Worm (Caenorhabditis elegans): ENCODE results near the gene fipr-2.

fipr-2 gene

ce11 chrV:12354193-12354830, 10.8 kb upstream of the fipr-2 start:
- TF ChIP-seq sox-4 (tag; optimal IDR thresholded peaks at IDR 0.05) (no peak), rnt-1 (tag; optimal IDR thresholded peaks at IDR 0.05) (peak; percentile 20), ama-1 (optimal IDR thresholded peaks at IDR 0.05) (peak; percentile 91)

DNA sequence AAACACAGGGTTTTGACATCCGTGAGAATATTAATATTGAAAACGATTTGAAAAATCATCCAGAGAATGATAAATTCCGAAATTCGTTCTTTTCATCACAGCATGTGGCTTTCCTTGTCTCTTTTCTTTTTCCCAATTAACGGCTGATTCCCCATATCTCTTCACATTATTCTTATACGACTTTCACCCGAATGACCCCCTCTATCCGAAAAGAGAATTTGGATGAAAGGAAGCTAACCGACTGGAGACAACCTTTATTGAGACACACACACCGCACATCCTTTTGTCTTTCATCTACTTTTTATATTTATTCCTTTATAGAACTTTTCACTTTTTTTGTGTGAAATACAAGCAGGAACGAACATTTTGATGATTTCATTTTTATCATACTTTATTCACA, 7.5 kb upstream of the fipr-2 start:
- TF ChIP-seq eyg-1 (tag; optimal IDR thresholded peaks at IDR 0.05) (no peak), ceh-30 (tag; optimal IDR thresholded peaks at IDR 0.05) (no peak), tbx-2 (tag; optimal IDR thresholded peaks at IDR 0.05) (no peak), ceh-19 (GFP tag; optimal IDR thresholded peaks at IDR 0.05) (no peak), pha-4 (tag; optimal IDR thresholded peaks at IDR 0.05) (no peak), hlh-30 (tag; optimal IDR thresholded peaks at IDR 0.05; ENCODE audit: insufficient read depth) (no peak), lin-11 (tag; optimal IDR thresholded peaks at IDR 0.05) (no peak), pax-1 (tag; optimal IDR thresholded peaks at IDR 0.05) (no peak), syd-9 (tag; optimal IDR thresholded peaks at IDR 0.05) (no peak), hlh-8 (tag; optimal IDR thresholded peaks at IDR 0.05) (no peak), fkh-10 (GFP tag; optimal IDR thresholded peaks at IDR 0.05) (no peak), ceh-31 (tag; optimal IDR thresholded peaks at IDR 0.05) (no peak), ceh-24 (tag; optimal IDR thresholded peaks at IDR 0.05) (no peak), ceh-14 (tag; optimal IDR thresholded peaks at IDR 0.05) (no peak), unc-86 (tag; optimal IDR thresholded peaks at IDR 0.05) (no peak), ahr-1 (tag; optimal IDR thresholded peaks at IDR 0.05) (no peak), pat-9 (tag; optimal IDR thresholded peaks at IDR 0.05) (no peak), sox-4 (tag; optimal IDR thresholded peaks at IDR 0.05) (no peak), ztf-16 (tag; optimal IDR thresholded peaks at IDR 0.05) (no peak), ceh-6 (GFP tag; optimal IDR thresholded peaks at IDR 0.05) (no peak)

DNA sequence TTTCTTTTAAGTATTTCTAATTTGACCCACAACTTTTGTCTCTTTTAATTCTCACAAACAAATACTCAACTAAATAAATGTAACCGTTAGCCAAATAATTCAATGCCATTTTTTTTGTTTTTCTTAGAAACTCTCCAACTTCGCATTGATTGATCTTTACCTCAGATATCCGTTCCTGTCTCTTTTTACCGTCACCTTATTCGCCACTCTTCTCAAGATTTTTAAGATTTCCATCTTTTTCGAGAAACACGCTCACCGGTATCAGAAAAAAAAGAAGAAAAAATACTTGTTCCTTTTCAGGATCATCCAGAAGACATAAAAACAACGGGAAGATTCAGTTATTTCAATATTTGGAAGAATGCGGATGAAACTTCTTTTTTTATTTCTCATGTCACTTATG, 6.8 kb upstream of the fipr-2 start, which contains the start of gene F23H12.5:
Gene F23H12.5 (plus strand): TSS at position 301 of the 400 bp plus-strand sequence.
- no peak for TF ChIP-seq nhr-232 (tag; optimal IDR thresholded peaks at IDR 0.05)

DNA sequence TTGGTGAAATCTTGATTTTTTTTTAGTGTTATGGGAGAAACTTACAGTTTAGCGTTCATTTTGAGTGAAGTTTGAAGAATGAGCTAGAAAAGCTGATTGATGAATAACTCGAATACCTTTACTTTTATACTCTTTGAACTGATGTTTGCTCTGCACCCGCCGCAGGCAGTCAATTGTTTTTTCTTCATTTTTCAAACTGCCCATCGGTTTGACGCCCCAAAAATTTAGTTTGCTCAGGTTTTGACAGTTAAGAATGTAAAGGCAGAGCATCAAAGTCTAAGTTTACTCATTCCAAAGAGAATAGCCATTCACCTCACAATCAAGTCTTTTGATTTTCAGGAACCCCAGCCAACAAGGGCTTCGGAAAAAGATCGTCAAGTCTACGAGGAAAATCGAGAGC, 3.5 kb upstream of the fipr-2 start, which contains the start of gene fipr-1:
Gene fipr-1 (minus strand): TSS at position 101 of the 400 bp plus-strand sequence.
- TF ChIP-seq fkh-6 (tag; optimal IDR thresholded peaks at IDR 0.05) (no peak), nhr-232 (tag; optimal IDR thresholded peaks at IDR 0.05) (no peak), fkh-10 (GFP tag; optimal IDR thresholded peaks at IDR 0.05) (no peak), pha-4 (tag; optimal IDR thresholded peaks at IDR 0.05) (no peak), npax-4 (tag; optimal IDR thresholded peaks at IDR 0.05) (no peak), unc-3 (GFP tag; conservative IDR thresholded peaks at IDR 0.05) (no peak), unc-3 (tag; optimal IDR thresholded peaks at IDR 0.05) (no peak), Y22D7AL.16 (tag; optimal IDR thresholded peaks at IDR 0.05) (no peak), sox-2 (GFP tag; IDR thresholded peaks at IDR 0.05) (no peak), ceh-31 (tag; optimal IDR thresholded peaks at IDR 0.05) (no peak), ref-2 (tag; optimal IDR thresholded peaks at IDR 0.05) (no peak), ama-1 (optimal IDR thresholded peaks at IDR 0.05) (no peak), ceh-45 (GFP tag; IDR thresholded peaks at IDR 0.05) (no peak)

DNA sequence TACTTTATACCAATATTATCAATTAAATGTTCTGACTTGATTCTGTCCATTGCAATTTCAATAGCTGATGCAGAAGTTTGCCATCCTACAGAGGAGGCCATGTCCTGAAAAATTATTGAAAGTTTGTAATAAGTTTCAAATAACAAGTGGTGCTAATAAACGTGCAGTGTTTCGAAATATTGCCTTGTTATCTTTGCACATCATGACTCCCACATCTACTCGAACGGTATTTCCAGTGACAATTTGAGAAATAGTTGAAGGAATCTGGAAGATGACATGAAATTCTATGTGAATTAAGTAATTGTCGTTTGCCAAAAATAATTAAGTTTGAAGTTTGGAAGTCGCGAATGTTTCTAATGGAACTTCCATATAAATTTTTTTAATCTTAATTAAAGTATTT, 4.3 kb downstream of the fipr-2 start, which contains the start of gene gcy-13:
Gene gcy-13 (minus strand): TSS at position 101 of the 400 bp plus-strand sequence.
- TF ChIP-seq odd-2 (tag; optimal IDR thresholded peaks at IDR 0.05) (no peak), lin-11 (tag; optimal IDR thresholded peaks at IDR 0.05) (no peak), nhr-11 (tag; optimal IDR thresholded peaks at IDR 0.05) (no peak), unc-86 (tag; optimal IDR thresholded peaks at IDR 0.05) (no peak), fkh-6 (tag; optimal IDR thresholded peaks at IDR 0.05) (no peak), K09A11.1 (tag; optimal IDR thresholded peaks at IDR 0.05; ENCODE audit: insufficient read depth) (no peak), ceh-14 (tag; optimal IDR thresholded peaks at IDR 0.05) (no peak), Y22D7AL.16 (tag; optimal IDR thresholded peaks at IDR 0.05) (no peak), syd-9 (tag; optimal IDR thresholded peaks at IDR 0.05) (no peak), sdc-2 (tag; optimal IDR thresholded peaks at IDR 0.05) (no peak), C08G9.2 (tag; optimal IDR thresholded peaks at IDR 0.05) (no peak)

Data from whole organism, late embryonic.